Fruit fly (Drosophila melanogaster): ENCODE data around the gene ND-B8.

The ND-B8 gene

DNA sequence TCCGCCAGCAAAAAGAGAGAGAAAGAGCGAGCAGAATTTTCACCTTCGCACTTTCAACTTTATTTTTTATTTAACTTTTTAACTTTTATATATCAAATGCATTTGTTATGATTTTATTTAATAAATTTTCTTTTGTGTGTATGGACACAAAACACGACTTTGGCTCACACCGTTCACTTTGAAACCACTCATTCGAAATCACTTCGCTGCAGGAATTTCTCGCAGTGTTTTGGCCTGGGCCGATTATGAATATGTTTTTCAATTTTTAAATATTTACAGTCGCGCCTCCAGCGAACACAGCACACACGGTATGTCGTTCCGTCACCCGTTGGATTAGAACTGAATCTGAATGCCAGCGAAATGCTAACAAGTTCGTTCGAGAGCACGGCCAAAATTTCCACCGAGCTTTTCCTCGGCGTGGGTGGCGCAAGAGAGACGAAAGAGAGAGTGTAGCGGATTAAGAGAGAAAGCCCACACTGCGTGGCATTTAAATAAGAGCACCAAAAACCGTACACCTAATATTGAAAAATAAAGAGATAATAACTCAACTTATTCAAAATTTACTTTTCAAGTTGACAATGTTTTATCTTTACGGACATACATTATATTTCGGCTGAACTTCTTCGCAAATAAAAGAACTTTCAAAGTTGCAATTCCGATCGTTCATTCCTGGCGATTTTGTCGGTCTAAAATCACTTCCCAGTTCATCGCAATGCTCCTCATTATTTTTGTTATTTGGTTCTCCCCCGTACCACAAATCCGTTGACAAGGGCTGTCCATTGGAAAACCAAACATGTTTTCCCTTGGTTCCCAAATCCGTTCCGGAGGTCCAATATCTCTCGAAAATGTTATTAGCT, 13.3 kb upstream of the ND-B8 start, which contains the start of gene CG15431 (continued):
- peak; percentile 63 for TF ChIP-seq CG17359 (tag; optimal IDR thresholded peaks at IDR 0.05)
- no peak for TF ChIP-seq peb (GFP tag; IDR thresholded peaks at IDR 0.05)
- TF ChIP-seq CG12659 (GFP tag; optimal IDR thresholded peaks at IDR 0.05): peak; percentile 39
- TF ChIP-seq ase (GFP tag; IDR thresholded peaks at IDR 0.05): peak; percentile 52; the same call in 2 of the 3 replicates
- TF ChIP-seq Sin3A (optimal IDR thresholded peaks at IDR 0.05): no peak
- no peak for TF ChIP-seq dmrt11E (tag; optimal IDR thresholded peaks at IDR 0.05)
- TF ChIP-seq maf-S (GFP tag; optimal IDR thresholded peaks at IDR 0.05): no peak
- TF ChIP-seq CG2202 (tag; optimal IDR thresholded peaks at IDR 0.05): no peak
- peak; percentile 19 for TF ChIP-seq Hand (GFP tag; optimal IDR thresholded peaks at IDR 0.05)
- no peak for TF ChIP-seq psq (GFP tag; optimal IDR thresholded peaks at IDR 0.05)
- TF ChIP-seq sima (GFP tag; optimal IDR thresholded peaks at IDR 0.05): no peak
- 0 out of 2 replicates have a peak, but pooled peaks have one; percentile 15 for TF ChIP-seq CG42726 (GFP tag; IDR thresholded peaks at IDR 0.05; ENCODE audit: partially characterized antibody)
- no peak for TF ChIP-seq crp (GFP tag; optimal IDR thresholded peaks at IDR 0.05)
- TF ChIP-seq Atf6 (GFP tag; IDR thresholded peaks at IDR 0.05): peak; percentile 80
- TF ChIP-seq tio (GFP tag; optimal IDR thresholded peaks at IDR 0.05): no peak
- TF ChIP-seq CG30403 (GFP tag; optimal IDR thresholded peaks at IDR 0.05): peak; percentile 55
- no peak for TF ChIP-seq CG15601 (tag; optimal IDR thresholded peaks at IDR 0.05)
- TF ChIP-seq Oli (tag; optimal IDR thresholded peaks at IDR 0.05): peak; percentile 53
- peak; percentile 56; the same call in 1 of the 2 replicates for TF ChIP-seq lmd (GFP tag; IDR thresholded peaks at IDR 0.05)
- no peak for TF ChIP-seq pzg (GFP tag; optimal IDR thresholded peaks at IDR 0.05)
- TF ChIP-seq fd102C (GFP tag; optimal IDR thresholded peaks at IDR 0.05): no peak
- TF ChIP-seq CG11723 (GFP tag; optimal IDR thresholded peaks at IDR 0.05): peak; percentile 53
- peak; percentile 59; the same call in 1 of the 3 replicates for TF ChIP-seq CG3726 (GFP tag; IDR thresholded peaks at IDR 0.05)
- TF ChIP-seq her (GFP tag; optimal IDR thresholded peaks at IDR 0.05): no peak
- TF ChIP-seq Dfd (GFP tag; optimal IDR thresholded peaks at IDR 0.05): no peak
- peak; percentile 68 for TF ChIP-seq Dek (tag; optimal IDR thresholded peaks at IDR 0.05)
- no peak for TF ChIP-seq CG30020 (tag; optimal IDR thresholded peaks at IDR 0.05)
- TF ChIP-seq pros (GFP tag; optimal IDR thresholded peaks at IDR 0.05): no peak
- peak; percentile 31 for TF ChIP-seq CG17385 (GFP tag; optimal IDR thresholded peaks at IDR 0.05)
- no peak for TF ChIP-seq Usf (GFP tag; optimal IDR thresholded peaks at IDR 0.05)
- TF ChIP-seq CG12071 (GFP tag; optimal IDR thresholded peaks at IDR 0.05): peak; percentile 43
- peak; percentile 25; the same call in 1 of the 2 replicates for TF ChIP-seq CG4404 (GFP tag; IDR thresholded peaks at IDR 0.05)
- no peak for TF ChIP-seq YL-1 (GFP tag; optimal IDR thresholded peaks at IDR 0.05)
- peak; percentile 37 for TF ChIP-seq CG10267 (tag; optimal IDR thresholded peaks at IDR 0.05)
- TF ChIP-seq tup (GFP tag; optimal IDR thresholded peaks at IDR 0.05): peak; percentile 25
- peak; percentile 41 for TF ChIP-seq Mad (GFP tag; optimal IDR thresholded peaks at IDR 0.05)
- peak; percentile 53; the same call in 1 of the 2 replicates for TF ChIP-seq seq (GFP tag; IDR thresholded peaks at IDR 0.05)
- peak; percentile 75 for TF ChIP-seq Hmr (GFP tag; optimal IDR thresholded peaks at IDR 0.05)
- TF ChIP-seq emc (GFP tag; optimal IDR thresholded peaks at IDR 0.05): no peak
- no peak for TF ChIP-seq CG7745 (tag; optimal IDR thresholded peaks at IDR 0.05)
- peak; percentile 43 for TF ChIP-seq onecut (GFP tag; IDR thresholded peaks at IDR 0.05)
- TF ChIP-seq corto (GFP tag; optimal IDR thresholded peaks at IDR 0.05): no peak
- TF ChIP-seq Med (GFP tag): peak; percentile 94
- TF ChIP-seq CG8944 (GFP tag; optimal IDR thresholded peaks at IDR 0.05): no peak
- no peak for TF ChIP-seq en (GFP tag; optimal IDR thresholded peaks at IDR 0.05)
- TF ChIP-seq Doc3 (GFP tag; IDR thresholded peaks at IDR 0.05; ENCODE audit: partially characterized antibody): no peak
- TF ChIP-seq Meics (GFP tag; optimal IDR thresholded peaks at IDR 0.05): peak; percentile 77
- TF ChIP-seq sna (GFP tag; IDR thresholded peaks at IDR 0.05; ENCODE audit: partially characterized antibody): no peak
